Fruit fly (Drosophila melanogaster): ENCODE results near the gene CG9760.

The CG9760 gene

dm6 chr3L:12127294-12128029 lies 36.1 kb downstream of the CG9760 start, which contains the start of the genes Ir68b and CG34241:
Gene Ir68b, minus strand, starts transcription at chr3L:12127394.
Gene CG34241, plus strand, starts transcription at chr3L:12127979.
- TF ChIP-seq h (optimal IDR thresholded peaks at IDR 0.05) (no peak), Myc (optimal IDR thresholded peaks at IDR 0.05) (no peak), ttk (optimal IDR thresholded peaks at IDR 0.05) (no peak), Sin3A (optimal IDR thresholded peaks at IDR 0.05) (no peak), insv (optimal IDR thresholded peaks at IDR 0.05) (no peak), psq (optimal IDR thresholded peaks at IDR 0.05) (no peak)

DNA sequence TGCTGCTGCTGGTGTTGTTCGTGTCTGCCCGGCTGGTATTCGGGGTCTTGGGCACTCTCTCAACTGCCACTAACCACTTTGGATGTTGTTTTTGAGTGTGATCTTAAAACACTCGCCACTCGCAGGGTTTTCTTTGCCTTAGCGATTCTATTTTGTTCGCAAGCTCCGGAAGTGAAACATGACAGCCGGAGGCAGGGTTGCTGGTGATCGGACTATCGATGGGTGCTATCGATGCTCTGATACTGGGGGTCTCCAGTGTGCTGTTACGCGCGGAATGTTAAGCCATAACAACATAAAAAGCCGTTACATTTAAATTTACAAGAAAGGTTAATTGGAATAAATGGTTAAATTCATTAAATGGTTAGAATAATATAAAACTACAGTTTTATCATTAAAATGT lies 38.6 kb downstream of the CG9760 start, which contains the start of gene yps:
Gene yps, minus strand, starts transcription at position 176 of the 400 bp plus-strand sequence.
- TF ChIP-seq Sin3A (optimal IDR thresholded peaks at IDR 0.05), result no peak
- no peak for TF ChIP-seq insv (optimal IDR thresholded peaks at IDR 0.05)
- TF ChIP-seq Myc (optimal IDR thresholded peaks at IDR 0.05), result no peak
- TF ChIP-seq ttk (optimal IDR thresholded peaks at IDR 0.05), result no peak
- no peak for TF ChIP-seq h (optimal IDR thresholded peaks at IDR 0.05)
- no peak for TF ChIP-seq psq (optimal IDR thresholded peaks at IDR 0.05)

DNA sequence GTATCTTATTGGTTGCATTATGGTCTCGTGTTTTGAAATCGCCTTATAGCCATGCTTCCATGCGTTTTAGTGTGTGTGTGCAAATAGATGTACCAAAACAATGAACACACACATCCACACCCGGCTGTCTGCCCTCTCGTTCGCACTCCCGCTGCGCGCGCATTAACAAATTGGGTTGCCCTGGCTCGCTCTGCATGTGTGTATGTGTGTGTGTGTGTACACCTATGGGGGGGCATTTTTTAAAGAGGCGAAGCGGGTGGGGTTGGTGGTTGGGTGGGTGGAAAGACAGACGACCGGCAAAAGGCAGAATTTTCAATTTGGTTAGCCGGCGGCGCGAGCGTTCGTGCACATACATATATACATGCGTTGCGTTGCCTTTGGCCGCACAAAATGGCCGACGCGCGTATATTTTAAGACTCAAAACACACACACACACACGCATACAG lies 39.4 kb downstream of the CG9760 start:
- TF ChIP-seq h (optimal IDR thresholded peaks at IDR 0.05), result no peak
- no peak for TF ChIP-seq insv (optimal IDR thresholded peaks at IDR 0.05)
- no peak for TF ChIP-seq Sin3A (optimal IDR thresholded peaks at IDR 0.05)
- TF ChIP-seq ttk (optimal IDR thresholded peaks at IDR 0.05), result no peak
- no peak for TF ChIP-seq psq (optimal IDR thresholded peaks at IDR 0.05)
- no peak for TF ChIP-seq Myc (optimal IDR thresholded peaks at IDR 0.05)

- TF ChIP-seq h (optimal IDR thresholded peaks at IDR 0.05), result no peak
- no peak for TF ChIP-seq Sin3A (optimal IDR thresholded peaks at IDR 0.05)
- TF ChIP-seq Myc (optimal IDR thresholded peaks at IDR 0.05), result no peak
- no peak for TF ChIP-seq insv (optimal IDR thresholded peaks at IDR 0.05)
- no peak for TF ChIP-seq ttk (optimal IDR thresholded peaks at IDR 0.05)
- no peak for TF ChIP-seq psq (optimal IDR thresholded peaks at IDR 0.05)
Measured at dm6 chr3L:12122891-12123290, 40.6 kb downstream of the CG9760 start.

DNA sequence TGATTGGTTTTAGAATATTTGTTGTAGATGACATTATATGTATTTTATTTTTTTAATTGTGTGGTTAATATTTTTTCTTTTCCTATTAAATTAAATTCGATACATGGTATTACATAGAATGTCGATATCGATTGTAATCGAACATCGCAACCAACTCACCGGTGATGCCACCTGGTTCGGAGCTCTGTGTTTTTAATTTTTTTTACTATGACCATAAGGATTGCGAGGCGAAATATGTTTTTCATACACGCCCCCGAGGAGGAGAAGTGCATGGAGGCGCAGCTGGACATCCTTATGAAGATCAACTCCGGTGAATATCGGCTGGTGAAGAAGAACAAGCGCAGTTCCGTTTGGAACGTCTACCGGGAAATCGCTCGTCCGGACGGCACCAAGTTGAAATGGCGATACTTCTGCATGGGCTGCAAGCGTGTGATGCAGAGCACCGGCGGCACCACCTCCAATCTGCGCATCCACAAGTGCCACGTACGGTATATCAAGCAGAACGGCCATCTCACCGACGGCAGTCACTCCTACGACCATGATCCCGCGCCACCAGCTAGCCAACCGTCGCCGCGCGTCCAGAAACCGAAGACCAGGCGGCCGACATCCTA lies 43.6 kb downstream of the CG9760 start, which contains the start of gene CG11560:
Gene CG11560, plus strand, starts transcription at position 145 of the 611 bp plus-strand sequence.
- TF ChIP-seq Myc (optimal IDR thresholded peaks at IDR 0.05) (no peak), psq (optimal IDR thresholded peaks at IDR 0.05) (no peak), Sin3A (optimal IDR thresholded peaks at IDR 0.05) (no peak), ttk (optimal IDR thresholded peaks at IDR 0.05) (no peak), h (optimal IDR thresholded peaks at IDR 0.05) (no peak), insv (optimal IDR thresholded peaks at IDR 0.05) (no peak)

dm6 chr3L:12118631-12119030 lies 44.9 kb downstream of the CG9760 start:
- no peak for TF ChIP-seq Myc (optimal IDR thresholded peaks at IDR 0.05)
- no peak for TF ChIP-seq Sin3A (optimal IDR thresholded peaks at IDR 0.05)
- TF ChIP-seq ttk (optimal IDR thresholded peaks at IDR 0.05), result no peak
- no peak for TF ChIP-seq h (optimal IDR thresholded peaks at IDR 0.05)
- no peak for TF ChIP-seq insv (optimal IDR thresholded peaks at IDR 0.05)
- TF ChIP-seq psq (optimal IDR thresholded peaks at IDR 0.05), result no peak

- TF ChIP-seq ttk (optimal IDR thresholded peaks at IDR 0.05), result no peak
- no peak for TF ChIP-seq psq (optimal IDR thresholded peaks at IDR 0.05)
- no peak for TF ChIP-seq h (optimal IDR thresholded peaks at IDR 0.05)
- no peak for TF ChIP-seq Myc (optimal IDR thresholded peaks at IDR 0.05)
Measured at dm6 chr3L:12118156-12118555, 45.4 kb downstream of the CG9760 start, which contains the start of gene ssp. Gene ssp, plus strand, starts transcription at chr3L:12118257.

DNA sequence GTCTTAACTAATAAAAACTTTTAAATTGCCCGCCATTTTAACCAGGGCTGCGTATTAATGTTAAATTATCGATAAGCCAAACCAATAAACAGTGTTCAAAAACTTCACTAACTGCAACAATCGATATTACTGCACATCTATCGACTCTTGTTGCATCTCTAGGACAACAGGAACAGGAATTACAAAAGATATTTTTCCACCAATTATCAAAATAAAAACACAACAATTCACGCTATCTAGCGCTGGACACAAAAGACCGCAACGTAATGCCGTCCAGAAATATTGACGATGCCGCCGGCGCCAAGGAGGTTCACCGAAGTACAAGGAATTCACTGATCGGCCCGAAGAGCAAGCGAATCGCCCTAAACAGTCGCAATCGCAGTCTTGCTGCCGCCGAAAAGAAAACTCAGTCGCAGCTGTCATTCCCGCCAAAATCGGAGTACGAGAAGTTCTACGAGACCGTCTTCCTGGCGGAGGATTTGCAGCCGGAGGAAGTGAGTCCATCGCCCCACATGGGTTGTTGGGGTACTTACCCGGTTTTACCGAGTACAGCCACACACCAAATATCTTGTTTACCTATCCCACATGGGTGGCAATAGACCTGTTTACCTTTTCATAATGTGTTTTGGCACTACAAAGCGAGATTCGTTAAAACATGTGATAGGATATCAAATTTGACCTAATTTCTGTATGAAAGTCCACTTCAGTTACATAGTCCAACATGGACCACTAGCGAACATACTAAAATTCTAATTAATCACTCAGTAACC lies 47.4 kb downstream of the CG9760 start, which contains the start of gene vers:
Gene vers, plus strand, starts transcription at position 136 of the 770 bp plus-strand sequence.
- TF ChIP-seq h (optimal IDR thresholded peaks at IDR 0.05), result no peak
- TF ChIP-seq ttk (optimal IDR thresholded peaks at IDR 0.05), result no peak
- no peak for TF ChIP-seq Sin3A (optimal IDR thresholded peaks at IDR 0.05)
- no peak for TF ChIP-seq insv (optimal IDR thresholded peaks at IDR 0.05)
- TF ChIP-seq Myc (optimal IDR thresholded peaks at IDR 0.05), result no peak
- TF ChIP-seq psq (optimal IDR thresholded peaks at IDR 0.05), result no peak

DNA sequence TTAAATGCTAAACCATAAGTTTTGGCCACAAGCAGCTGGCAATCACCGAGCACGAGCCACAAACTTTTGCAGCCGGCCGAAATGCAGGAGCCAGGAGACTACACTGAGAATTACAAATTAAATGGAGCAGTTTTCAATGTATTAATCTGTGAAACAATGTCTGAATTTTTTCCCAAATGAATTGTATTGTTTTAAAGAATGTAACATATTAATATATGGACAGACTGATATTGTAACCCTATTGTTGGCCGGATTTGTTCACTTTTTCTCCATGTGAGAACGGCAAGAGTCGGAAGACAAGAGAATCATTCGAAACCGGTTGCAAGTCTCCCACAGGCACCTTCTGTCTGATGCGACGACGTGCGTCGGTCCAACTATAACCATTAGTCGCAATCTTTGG lies 48.4 kb downstream of the CG9760 start:
- no peak for TF ChIP-seq ttk (optimal IDR thresholded peaks at IDR 0.05)
- TF ChIP-seq insv (optimal IDR thresholded peaks at IDR 0.05), result no peak
- TF ChIP-seq h (optimal IDR thresholded peaks at IDR 0.05), result no peak
- no peak for TF ChIP-seq Sin3A (optimal IDR thresholded peaks at IDR 0.05)
- no peak for TF ChIP-seq Myc (optimal IDR thresholded peaks at IDR 0.05)
- TF ChIP-seq psq (optimal IDR thresholded peaks at IDR 0.05), result no peak

DNA sequence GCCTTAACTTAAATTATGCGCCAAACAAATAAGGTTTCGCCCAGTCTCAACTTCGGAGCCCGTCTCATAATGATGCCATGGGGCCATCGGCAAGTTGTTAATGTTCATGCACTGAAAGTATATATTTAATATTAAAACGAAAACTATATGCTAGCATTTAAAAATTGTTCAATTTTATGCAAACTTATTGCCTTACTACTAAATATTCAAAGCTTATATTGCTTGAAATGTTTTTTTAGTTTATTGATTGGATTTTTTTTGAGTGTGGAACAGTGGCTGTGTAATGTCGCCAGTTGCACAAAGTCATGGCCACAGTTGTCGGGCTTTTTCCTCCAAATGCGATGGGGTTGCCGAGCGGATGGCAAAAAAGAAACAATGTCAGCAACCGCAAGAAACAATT lies 49.3 kb downstream of the CG9760 start:
- TF ChIP-seq psq (optimal IDR thresholded peaks at IDR 0.05) (no peak), Myc (optimal IDR thresholded peaks at IDR 0.05) (no peak), ttk (optimal IDR thresholded peaks at IDR 0.05) (no peak), Sin3A (optimal IDR thresholded peaks at IDR 0.05) (no peak), h (optimal IDR thresholded peaks at IDR 0.05) (no peak), insv (optimal IDR thresholded peaks at IDR 0.05) (no peak)

DNA sequence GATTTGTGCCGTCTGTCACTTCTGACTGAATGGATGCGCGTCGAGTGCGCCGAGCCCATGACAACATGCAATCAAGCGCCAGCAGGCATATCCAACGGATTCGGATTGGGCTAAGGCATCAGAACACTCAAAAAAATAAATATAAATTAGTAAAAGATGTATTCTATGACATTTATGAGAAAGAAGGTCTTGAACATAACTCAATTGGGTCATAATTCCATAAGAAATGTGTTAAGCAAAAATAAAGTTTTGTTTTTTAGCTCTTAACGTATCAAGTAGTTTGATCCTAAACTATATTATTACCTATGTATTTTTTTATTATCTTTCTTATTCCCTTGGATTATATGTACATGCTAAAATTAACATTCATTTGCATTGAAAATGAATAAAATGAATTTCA lies 49.9 kb downstream of the CG9760 start:
- TF ChIP-seq psq (optimal IDR thresholded peaks at IDR 0.05) (no peak), h (optimal IDR thresholded peaks at IDR 0.05) (no peak), Sin3A (optimal IDR thresholded peaks at IDR 0.05) (no peak), insv (optimal IDR thresholded peaks at IDR 0.05) (no peak), ttk (optimal IDR thresholded peaks at IDR 0.05) (no peak), Myc (optimal IDR thresholded peaks at IDR 0.05) (no peak)
